Worm (Caenorhabditis elegans) whole organism, early embryonic: ENCODE data around the gene C27D8.3.

Experiments
- B0310.2 ChIP-seq: sonication (generic microtip); optimal IDR thresholded peaks from 2 replicates; lab custom pipeline; 2016; ENCODE audit warnings: mild to moderate bottlenecking, missing genetic modification characterization, missing compliant biosample characterization
- F13C5.2 ChIP-seq: sonication (generic microtip); optimal IDR thresholded peaks from 2 replicates; lab custom pipeline; 2017; ENCODE audit warnings: mild to moderate bottlenecking, missing genetic modification characterization, inconsistent platforms, missing compliant biosample characterization
- aly-1 ChIP-seq: sonication (generic microtip); optimal IDR thresholded peaks from 2 replicates; lab custom pipeline; 2016; ENCODE audit warnings: missing genetic modification characterization, missing compliant biosample characterization
- ama-1 ChIP-seq: fragments of 150-350 bp; optimal IDR thresholded peaks from 2 replicates; lab custom pipeline; 2014
- ceh-13 ChIP-seq: fragments of 200-800 bp; sonication (Bioruptor generic); optimal IDR thresholded peaks from 2 replicates; lab custom pipeline; 2018; ENCODE audit warnings: mild to moderate bottlenecking, missing genetic modification characterization, missing compliant biosample characterization
- ceh-36 ChIP-seq: sonication (generic microtip); optimal IDR thresholded peaks from 2 replicates; lab custom pipeline; 2016; ENCODE audit warnings: missing genetic modification characterization, inconsistent platforms, missing compliant biosample characterization
- ets-7 ChIP-seq: sonication (generic microtip); optimal IDR thresholded peaks from 2 replicates; lab custom pipeline; 2016; ENCODE audit warnings: missing genotype, missing genetic modification characterization, missing compliant biosample characterization
- flt-1 ChIP-seq: fragments of 200-800 bp; sonication (Bioruptor generic); IDR thresholded peaks from 2 replicates; pipeline ENCODE4 v1.3.6; 2022; ENCODE audit warnings: missing genetic modification characterization, missing compliant biosample characterization
- hmbx-1 ChIP-seq: sonication (generic microtip); optimal IDR thresholded peaks from 2 replicates; lab custom pipeline; 2016; ENCODE audit warnings: mild to moderate bottlenecking, missing genetic modification characterization, missing compliant biosample characterization
- hmg-4 ChIP-seq: fragments of 200-800 bp; sonication (Bioruptor generic); optimal IDR thresholded peaks from 2 replicates; lab custom pipeline; 2018; ENCODE audit warnings: mild to moderate bottlenecking, missing genetic modification characterization, missing compliant biosample characterization
- hnd-1 ChIP-seq: sonication (generic microtip); optimal IDR thresholded peaks from 2 replicates; lab custom pipeline; 2016; ENCODE audit warnings: missing genetic modification characterization, missing compliant biosample characterization
- pes-1 ChIP-seq: fragments of 200-800 bp; sonication (Bioruptor generic); IDR thresholded peaks from 2 replicates; pipeline ENCODE4 v1.3.6; 2022; ENCODE audit warnings: missing genetic modification reagents, missing genetic modification characterization, missing compliant biosample characterization
- scrt-1 ChIP-seq: fragments of 200-800 bp; sonication (Bioruptor generic); IDR thresholded peaks from 2 replicates; pipeline ENCODE4 v1.3.6; 2022; ENCODE audit warnings: missing genetic modification characterization, missing compliant biosample characterization
- sea-1 ChIP-seq: fragments of 200-800 bp; sonication (Bioruptor generic); conservative IDR thresholded peaks from 2 replicates; pipeline ENCODE4 v1.3.6; 2022; ENCODE audit warnings: missing genetic modification characterization, missing compliant biosample characterization
- tbx-11 ChIP-seq: fragments of 200-800 bp; sonication (Bioruptor generic); IDR thresholded peaks from 2 replicates; pipeline ENCODE4 v1.3.6; 2022; ENCODE audit warnings: missing genetic modification characterization, missing compliant biosample characterization
- tbx-37 ChIP-seq: fragments of 200-800 bp; sonication (Bioruptor generic); conservative IDR thresholded peaks from 2 replicates; pipeline ENCODE4 v1.3.6; 2022; ENCODE audit warnings: missing genetic modification reagents, missing genetic modification characterization, missing compliant biosample characterization
- tra-4 ChIP-seq: sonication (generic microtip); optimal IDR thresholded peaks from 2 replicates; lab custom pipeline; 2017; ENCODE audit warnings: missing genetic modification characterization, missing compliant biosample characterization

C27D8.3 gene

ce11 chrIV:12711644-12712043 is at the start of gene C27D8.3:
C27D8.3 (minus strand) TSS chrIV:12711744.
- TF ChIP-seq aly-1 (tag; lab: Kevin White, UChicago), result no peak
- TF ChIP-seq hnd-1 (tag; lab: Kevin White, UChicago), result no peak
- TF ChIP-seq ceh-13 (GFP tag; lab: Kevin White, UChicago), result no peak
- no peak for TF ChIP-seq sea-1 (GFP tag; lab: Robert Waterston, UW)
- no peak for TF ChIP-seq hmbx-1 (tag; lab: Kevin White, UChicago)
- no peak for TF ChIP-seq F13C5.2 (tag; lab: Kevin White, UChicago)
- TF ChIP-seq pes-1 (GFP tag; lab: Robert Waterston, UW), result no peak
- no peak for TF ChIP-seq tra-4 (tag; lab: Kevin White, UChicago)
- TF ChIP-seq hmg-4 (GFP tag; lab: Kevin White, UChicago), result no peak
- TF ChIP-seq tbx-11, result no peak
- TF ChIP-seq B0310.2 (tag; lab: Kevin White, UChicago), result no peak
- no peak for TF ChIP-seq scrt-1
- no peak for TF ChIP-seq ceh-36 (tag; lab: Kevin White, UChicago)
- TF ChIP-seq ets-7, result no peak
- no peak for TF ChIP-seq ama-1 (lab: Kevin White, UChicago)
- no peak for TF ChIP-seq tbx-37 (GFP tag; lab: Robert Waterston, UW)
- no peak for TF ChIP-seq flt-1 (GFP tag; lab: Robert Waterston, UW)

ce11 chrIV:12757470-12757869 is 45.9 kb upstream of the C27D8.3 start, which contains the start of gene flp-9:
flp-9 (minus strand) TSS chrIV:12757570.
- TF ChIP-seq ceh-13 (GFP tag; lab: Kevin White, UChicago), result no peak

- TF ChIP-seq B0310.2 (tag; lab: Kevin White, UChicago), result no peak
- TF ChIP-seq sea-1 (GFP tag; lab: Robert Waterston, UW), result no peak
- no peak for TF ChIP-seq tbx-37 (GFP tag; lab: Robert Waterston, UW)
- no peak for TF ChIP-seq ets-7
- TF ChIP-seq ceh-13 (GFP tag; lab: Kevin White, UChicago), result no peak
- TF ChIP-seq tra-4 (tag; lab: Kevin White, UChicago), result no peak
- TF ChIP-seq aly-1 (tag; lab: Kevin White, UChicago), result no peak
- TF ChIP-seq ama-1 (lab: Kevin White, UChicago), result no peak
- TF ChIP-seq flt-1 (GFP tag; lab: Robert Waterston, UW), result no peak
- TF ChIP-seq F13C5.2 (tag; lab: Kevin White, UChicago), result no peak
- no peak for TF ChIP-seq tbx-11
- TF ChIP-seq hmbx-1 (tag; lab: Kevin White, UChicago), result no peak
- TF ChIP-seq pes-1 (GFP tag; lab: Robert Waterston, UW), result no peak
- TF ChIP-seq scrt-1, result no peak
- TF ChIP-seq ceh-36 (tag; lab: Kevin White, UChicago), result no peak
- TF ChIP-seq hmg-4 (GFP tag; lab: Kevin White, UChicago), result no peak
- TF ChIP-seq hnd-1 (tag; lab: Kevin White, UChicago), result no peak
Observed at ce11 chrIV:12755641-12756040, 44.1 kb upstream of the C27D8.3 start.

ce11 chrIV:12754170-12754569 is 42.6 kb upstream of the C27D8.3 start:
- no peak for TF ChIP-seq ceh-36 (tag; lab: Kevin White, UChicago)

ce11 chrIV:12748760-12749159 is 37.2 kb upstream of the C27D8.3 start:
- TF ChIP-seq B0310.2 (tag; lab: Kevin White, UChicago), result no peak
- TF ChIP-seq tbx-37 (GFP tag; lab: Robert Waterston, UW), result no peak
- no peak for TF ChIP-seq hmbx-1 (tag; lab: Kevin White, UChicago)
- TF ChIP-seq ets-7, result no peak
- no peak for TF ChIP-seq pes-1 (GFP tag; lab: Robert Waterston, UW)
- no peak for TF ChIP-seq aly-1 (tag; lab: Kevin White, UChicago)
- TF ChIP-seq ceh-13 (GFP tag; lab: Kevin White, UChicago), result no peak
- no peak for TF ChIP-seq tbx-11
- no peak for TF ChIP-seq scrt-1

ce11 chrIV:12746284-12746683 is 34.7 kb upstream of the C27D8.3 start, which contains the start of gene inx-6:
inx-6 (plus strand) TSS chrIV:12746584.
- TF ChIP-seq tra-4 (tag; lab: Kevin White, UChicago) (no peak), scrt-1 (no peak), hmg-4 (GFP tag; lab: Kevin White, UChicago) (no peak), ceh-36 (tag; lab: Kevin White, UChicago) (no peak), aly-1 (tag; lab: Kevin White, UChicago) (no peak)

ce11 chrIV:12744713-12745112 is 33.2 kb upstream of the C27D8.3 start, which contains the start of gene C36H8.1:
C36H8.1 (minus strand) TSS chrIV:12744813.
- TF ChIP-seq hmg-4 (GFP tag; lab: Kevin White, UChicago) (no peak), hnd-1 (tag; lab: Kevin White, UChicago) (no peak), pes-1 (GFP tag; lab: Robert Waterston, UW) (no peak), tbx-37 (GFP tag; lab: Robert Waterston, UW) (no peak), ama-1 (lab: Kevin White, UChicago) (no peak), ets-7 (no peak), B0310.2 (tag; lab: Kevin White, UChicago) (no peak), scrt-1 (no peak), tra-4 (tag; lab: Kevin White, UChicago) (no peak), ceh-36 (tag; lab: Kevin White, UChicago) (no peak), tbx-11 (no peak), F13C5.2 (tag; lab: Kevin White, UChicago) (no peak), hmbx-1 (tag; lab: Kevin White, UChicago) (no peak)

ce11 chrIV:12743680-12744079 is 32.1 kb upstream of the C27D8.3 start:
- TF ChIP-seq ceh-36 (tag; lab: Kevin White, UChicago), result no peak
